Worm (Caenorhabditis elegans): ENCODE measurements around the gene T14B4.5.

DNA sequence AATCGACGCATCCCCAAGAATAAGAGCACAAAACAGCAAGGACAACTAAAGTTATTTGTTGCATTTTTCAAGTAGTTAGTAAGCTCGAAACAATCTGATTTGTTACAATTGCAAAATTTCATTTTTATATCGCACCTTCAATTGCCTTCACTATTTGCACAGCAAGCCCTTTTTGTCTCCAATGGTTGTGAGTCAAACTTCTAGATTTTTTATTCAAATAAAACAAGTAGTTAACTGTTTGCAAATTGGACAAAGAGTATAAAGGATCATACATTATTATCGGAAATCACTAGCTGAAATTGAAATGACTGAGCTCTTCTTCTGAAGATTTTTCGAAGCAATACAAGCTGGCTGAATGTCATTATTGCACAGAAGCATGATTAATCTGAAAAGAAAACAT, 36.2 kb downstream of the T14B4.5 start, which contains the start of gene F41G3.21:
- TF ChIP-seq cog-1 (tag; optimal IDR thresholded peaks at IDR 0.05) (no peak), ztf-23 (GFP tag; IDR thresholded peaks at IDR 0.05) (no peak)

All from whole organism, midembryonic.